Worm (Caenorhabditis elegans): ENCODE results near the gene Y50E8A.10.

The Y50E8A.10 gene

DNA sequence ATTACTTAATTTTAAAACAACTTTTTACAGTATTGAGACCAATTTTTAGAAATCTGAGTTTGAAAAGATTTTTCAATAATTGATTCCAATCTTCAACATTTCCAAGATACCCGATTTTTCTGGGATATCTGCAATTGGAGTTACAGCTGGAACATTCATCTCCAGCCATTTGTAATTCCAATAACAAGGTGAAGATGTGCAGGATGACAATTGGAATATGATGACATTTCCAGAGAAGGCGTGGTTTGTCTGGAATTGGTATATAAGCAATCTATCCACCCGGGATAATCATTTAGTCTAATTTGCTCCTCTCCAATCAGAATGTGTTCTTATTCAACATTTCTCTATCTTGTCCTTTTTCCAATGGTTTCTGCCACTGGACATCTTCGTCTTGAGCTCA lies 1.3 kb downstream of the Y50E8A.10 start, which contains the start of gene Y50E8A.11:
Gene Y50E8A.11, plus strand, starts transcription at position 301 of the 400 bp plus-strand sequence.
- TF ChIP-seq rnt-1 (tag; optimal IDR thresholded peaks at IDR 0.05) (no peak), nhr-28 (tag; optimal IDR thresholded peaks at IDR 0.05) (no peak), mep-1 (tag; optimal IDR thresholded peaks at IDR 0.05) (no peak), ceh-63 (GFP tag; optimal IDR thresholded peaks at IDR 0.05) (no peak), mdl-1 (tag; optimal IDR thresholded peaks at IDR 0.05) (no peak)

- no peak for TF ChIP-seq snpc-4 (tag; optimal IDR thresholded peaks at IDR 0.05)
- TF ChIP-seq swsn-7 (tag; optimal IDR thresholded peaks at IDR 0.05) = no peak
- no peak for TF ChIP-seq ztf-4 (tag; optimal IDR thresholded peaks at IDR 0.05)
- TF ChIP-seq lsy-2 (tag; optimal IDR thresholded peaks at IDR 0.05) = no peak
- TF ChIP-seq lin-13 (GFP tag; optimal IDR thresholded peaks at IDR 0.05) = no peak
- TF ChIP-seq nhr-84 (tag; optimal IDR thresholded peaks at IDR 0.05) = no peak
- TF ChIP-seq jun-1 (tag; optimal IDR thresholded peaks at IDR 0.05) = no peak
- TF ChIP-seq skn-1 (tag; optimal IDR thresholded peaks at IDR 0.05) = no peak
- TF ChIP-seq ztf-11 (tag; optimal IDR thresholded peaks at IDR 0.05) = no peak
- no peak for TF ChIP-seq egl-27 (tag; optimal IDR thresholded peaks at IDR 0.05)
- no peak for TF ChIP-seq unc-30 (tag; optimal IDR thresholded peaks at IDR 0.05)
- no peak for TF ChIP-seq fos-1 (tag; optimal IDR thresholded peaks at IDR 0.05)
- no peak for TF ChIP-seq nhr-19 (GFP tag; conservative IDR thresholded peaks at IDR 0.05)
- no peak for TF ChIP-seq lir-3 (tag; optimal IDR thresholded peaks at IDR 0.05; ENCODE audit: poor library complexity)
- no peak for TF ChIP-seq efl-1 (optimal IDR thresholded peaks at IDR 0.05)
- no peak for TF ChIP-seq efl-1 (GFP tag; optimal IDR thresholded peaks at IDR 0.05 in 1 of 2)
- no peak for TF ChIP-seq lin-39 (tag; optimal IDR thresholded peaks at IDR 0.05)
- TF ChIP-seq vab-15 (tag; optimal IDR thresholded peaks at IDR 0.05) = no peak
- no peak for TF ChIP-seq blmp-1 (tag; optimal IDR thresholded peaks at IDR 0.05)
- TF ChIP-seq zag-1 (tag; optimal IDR thresholded peaks at IDR 0.05) = no peak
- no peak for TF ChIP-seq nhr-90 (tag; optimal IDR thresholded peaks at IDR 0.05; ENCODE audit: poor library complexity)
Observed at ce11 chrV:14784160-14784774, 4.5 kb downstream of the Y50E8A.10 start, which contains the start of gene Y50E8A.12. Gene Y50E8A.12 (minus strand): TSS chrV:14784210.

- peak in 1 of 3 experiments; percentile 12 for TF ChIP-seq dpl-1 (GFP tag; optimal IDR thresholded peaks at IDR 0.05)
- TF ChIP-seq sox-4 (tag; optimal IDR thresholded peaks at IDR 0.05) = no peak
- no peak for TF ChIP-seq nhr-76 (tag; optimal IDR thresholded peaks at IDR 0.05)
- TF ChIP-seq ceh-63 (GFP tag; optimal IDR thresholded peaks at IDR 0.05) = no peak
- TF ChIP-seq Y116A8C.19 (tag; optimal IDR thresholded peaks at IDR 0.05; ENCODE audit: borderline replicate concordance) = no peak
- no peak for TF ChIP-seq efl-1 (optimal IDR thresholded peaks at IDR 0.05)
- peak in 1 of 2 experiments; percentile 35 for TF ChIP-seq efl-1 (GFP tag; optimal IDR thresholded peaks at IDR 0.05 in 1 of 2)
Observed at ce11 chrV:14784787-14785186, 5.0 kb downstream of the Y50E8A.10 start.

DNA sequence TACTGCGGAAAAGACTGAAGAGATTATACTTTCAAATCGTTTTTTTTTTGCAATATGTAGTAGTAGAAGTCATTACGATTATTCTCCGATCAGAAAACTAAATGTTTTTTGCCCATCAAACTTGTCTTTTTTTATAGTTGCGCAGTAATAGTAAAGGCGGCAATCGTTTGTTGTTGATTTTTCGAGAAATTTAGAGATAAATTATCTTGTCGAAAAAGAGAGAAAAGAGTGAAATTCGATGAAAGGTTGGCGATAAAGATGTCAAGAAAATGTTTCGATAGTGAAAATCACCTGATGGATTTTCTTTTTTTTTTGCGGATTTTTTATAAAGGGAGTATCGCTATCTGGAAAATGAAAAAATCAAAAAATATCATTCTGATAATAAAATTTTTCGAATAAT lies 8.7 kb downstream of the Y50E8A.10 start:
- TF ChIP-seq mep-1 (tag; optimal IDR thresholded peaks at IDR 0.05) (no peak), fkh-4 (tag; optimal IDR thresholded peaks at IDR 0.05; ENCODE audit: borderline replicate concordance) (no peak), skn-1 (tag; optimal IDR thresholded peaks at IDR 0.05) (no peak), efl-1 (optimal IDR thresholded peaks at IDR 0.05) (no peak), efl-1 (GFP tag; optimal IDR thresholded peaks at IDR 0.05 in 1 of 2) (peak in 1 of 2 experiments; percentile 67), sup-37 (GFP tag; optimal IDR thresholded peaks at IDR 0.05) (no peak), fos-1 (tag; optimal IDR thresholded peaks at IDR 0.05) (no peak), snu-23 (GFP tag; optimal IDR thresholded peaks at IDR 0.05) (peak; percentile 18), lin-15B (tag; optimal IDR thresholded peaks at IDR 0.05) (no peak), blmp-1 (tag; optimal IDR thresholded peaks at IDR 0.05) (peak; percentile 96), isw-1 (GFP tag; IDR thresholded peaks at IDR 0.05) (no peak), nhr-20 (tag; optimal IDR thresholded peaks at IDR 0.05) (peak; percentile 25), nhr-84 (tag; optimal IDR thresholded peaks at IDR 0.05) (no peak), pqm-1 (tag; optimal IDR thresholded peaks at IDR 0.05) (no peak), nhr-90 (tag; optimal IDR thresholded peaks at IDR 0.05; ENCODE audit: poor library complexity) (no peak), Y116A8C.19 (tag; optimal IDR thresholded peaks at IDR 0.05; ENCODE audit: borderline replicate concordance) (no peak), nhr-28 (tag; optimal IDR thresholded peaks at IDR 0.05) (no peak), rnt-1 (tag; optimal IDR thresholded peaks at IDR 0.05) (no peak), nhr-76 (tag; optimal IDR thresholded peaks at IDR 0.05) (no peak), unc-30 (tag; optimal IDR thresholded peaks at IDR 0.05) (no peak), unc-98 (GFP tag; IDR thresholded peaks at IDR 0.05) (no peak), nhr-71 (tag; optimal IDR thresholded peaks at IDR 0.05) (no peak), ces-1 (GFP tag; optimal IDR thresholded peaks at IDR 0.05) (no peak), ceh-63 (GFP tag; optimal IDR thresholded peaks at IDR 0.05) (no peak), dsc-1 (tag; optimal IDR thresholded peaks at IDR 0.05) (no peak), hlh-17 (GFP tag; optimal IDR thresholded peaks at IDR 0.05; ENCODE audit: borderline replicate concordance) (no peak), grh-1 (GFP tag; IDR thresholded peaks at IDR 0.05) (no peak), lin-14 (GFP tag; optimal IDR thresholded peaks at IDR 0.05) (peak; percentile 53), egl-27 (tag; optimal IDR thresholded peaks at IDR 0.05) (no peak)

Measured in whole organism, L1 larva.